Worm (Caenorhabditis elegans) whole organism, L3 larva: ENCODE results near the gene lido-12.

Experiments used
- nhr-25 ChIP-seq: sonication (generic microtip); optimal IDR thresholded peaks from 2 replicates; lab custom pipeline; 2017; ENCODE audit warnings: missing biosample characterization, missing genetic modification characterization
- sea-2 ChIP-seq: fragments of 150-350 bp; sonication (generic microtip); optimal IDR thresholded peaks from 4 replicates; lab custom pipeline; 2014; ENCODE audit warnings: missing biosample characterization, missing genetic modification reagents, missing genetic modification characterization

DNA sequence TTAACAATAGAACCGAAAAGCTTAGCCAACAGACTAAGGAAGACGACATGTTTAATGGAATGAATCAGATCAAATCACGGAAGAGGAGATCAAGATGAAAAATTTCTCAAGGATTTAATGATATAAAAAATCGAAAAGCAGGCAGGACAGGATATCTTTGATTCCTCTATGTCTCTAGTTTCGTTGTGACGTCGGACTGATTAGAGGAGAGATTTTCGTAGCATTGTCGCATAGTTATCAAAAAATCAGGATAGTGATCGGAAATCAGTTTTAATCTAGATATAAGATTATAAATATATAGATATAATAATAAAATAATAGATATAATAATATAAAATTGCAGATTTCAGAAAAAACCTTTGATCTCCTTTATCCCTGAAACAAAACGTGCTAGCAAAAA is 37.8 kb downstream of the lido-12 start, which contains the start of gene B0454.8:
- no peak for TF ChIP-seq sea-2 (GFP tag; lab: Kevin White, UChicago)
- no peak for TF ChIP-seq nhr-25 (tag; lab: Kevin White, UChicago)
